Fruit fly (Drosophila melanogaster): ENCODE measurements around the gene Or33c.

DNA sequence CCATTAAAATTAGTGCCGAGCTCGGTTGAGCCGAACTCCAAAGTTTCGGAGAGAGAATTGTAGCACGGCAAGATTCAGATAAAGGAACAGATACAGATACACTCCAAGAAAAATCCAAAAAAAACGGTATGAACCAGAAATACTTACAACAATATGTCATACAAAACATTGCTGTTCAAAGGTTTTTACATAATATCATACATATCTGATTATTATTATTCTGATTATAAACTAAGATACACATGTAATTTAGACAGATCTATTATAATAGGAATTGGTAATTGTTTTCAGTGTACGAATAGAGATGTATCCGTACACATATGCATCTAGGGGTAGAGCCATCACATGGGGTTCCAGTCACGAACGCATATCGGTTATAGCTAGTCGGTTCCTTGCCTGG is 42.3 kb downstream of the Or33c start:
- TF ChIP-seq CG6792 (GFP tag; optimal IDR thresholded peaks at IDR 0.05): no peak
- TF ChIP-seq Sox102F (GFP tag; optimal IDR thresholded peaks at IDR 0.05): no peak

All from whole organism, prepupa.